Worm (Caenorhabditis elegans): Measurements from ENCODE around the gene spp-8.

ce11 chrIV:8526579-8526978 is 45.1 kb downstream of the spp-8 start:
- no peak for TF ChIP-seq tbx-37 (GFP tag; conservative IDR thresholded peaks at IDR 0.05)
- TF ChIP-seq hmg-4 (GFP tag; optimal IDR thresholded peaks at IDR 0.05): no peak
